Worm (Caenorhabditis elegans): ENCODE measurements around the gene mpz-6.

The mpz-6 gene

ce11 chrII:9374807-9375206, 32.1 kb downstream of the mpz-6 start, which contains the start of gene C06C3.12:
C06C3.12 (plus strand) TSS chrII:9375107.
- TF ChIP-seq nhr-10 (tag; optimal IDR thresholded peaks at IDR 0.05) (no peak), fos-1 (tag; optimal IDR thresholded peaks at IDR 0.05) (peak; percentile 24)

ce11 chrII:9372991-9373390, 33.9 kb downstream of the mpz-6 start, which contains the start of gene C06C3.4:
C06C3.4 (plus strand) TSS chrII:9373291.
- TF ChIP-seq alr-1 (tag; optimal IDR thresholded peaks at IDR 0.05) (no peak), mbf-1 (tag; optimal IDR thresholded peaks at IDR 0.05) (no peak), crh-2 (tag; optimal IDR thresholded peaks at IDR 0.05) (no peak), nhr-77 (tag; optimal IDR thresholded peaks at IDR 0.05) (no peak), zag-1 (tag; optimal IDR thresholded peaks at IDR 0.05) (no peak), ztf-1 (GFP tag; conservative IDR thresholded peaks at IDR 0.05) (no peak), ztf-4 (tag; optimal IDR thresholded peaks at IDR 0.05) (no peak), lin-11 (tag; optimal IDR thresholded peaks at IDR 0.05) (no peak)

- TF ChIP-seq R02D3.7 (tag; optimal IDR thresholded peaks at IDR 0.05): no peak
- TF ChIP-seq blmp-1 (tag; optimal IDR thresholded peaks at IDR 0.05; ENCODE audit: insufficient read depth): no peak
- no peak for TF ChIP-seq peb-1 (tag; optimal IDR thresholded peaks at IDR 0.05)
- TF ChIP-seq crh-2 (tag; optimal IDR thresholded peaks at IDR 0.05): no peak
- no peak for TF ChIP-seq elt-3 (tag; optimal IDR thresholded peaks at IDR 0.05)
- no peak for TF ChIP-seq elt-1 (tag; optimal IDR thresholded peaks at IDR 0.05)
- no peak for TF ChIP-seq lin-11 (tag; optimal IDR thresholded peaks at IDR 0.05)
- no peak for TF ChIP-seq unc-55 (GFP tag; optimal IDR thresholded peaks at IDR 0.05)
- no peak for TF ChIP-seq nhr-21 (tag; optimal IDR thresholded peaks at IDR 0.05)
- no peak for TF ChIP-seq sma-3 (GFP tag; optimal IDR thresholded peaks at IDR 0.05)
- no peak for TF ChIP-seq sma-9 (GFP tag; optimal IDR thresholded peaks at IDR 0.05)
- TF ChIP-seq sma-9 (tag; optimal IDR thresholded peaks at IDR 0.05): no peak
- no peak for TF ChIP-seq lsy-2 (tag; optimal IDR thresholded peaks at IDR 0.05)
- TF ChIP-seq nhr-129 (tag; optimal IDR thresholded peaks at IDR 0.05): no peak
Observed at ce11 chrII:9372393-9372792, 34.5 kb downstream of the mpz-6 start, which contains the start of gene C06C3.3. C06C3.3 (minus strand) TSS chrII:9372493.

ce11 chrII:9369394-9369793, 37.5 kb downstream of the mpz-6 start:
- TF ChIP-seq ztf-4 (tag; optimal IDR thresholded peaks at IDR 0.05): no peak

- TF ChIP-seq sma-3 (GFP tag; optimal IDR thresholded peaks at IDR 0.05) (no peak), lin-39 (tag; optimal IDR thresholded peaks at IDR 0.05) (no peak), lin-13 (GFP tag; optimal IDR thresholded peaks at IDR 0.05) (no peak), gmeb-1 (tag; optimal IDR thresholded peaks at IDR 0.05) (no peak), mab-5 (tag; optimal IDR thresholded peaks at IDR 0.05) (no peak), nhr-11 (tag; optimal IDR thresholded peaks at IDR 0.05) (no peak), aly-2 (tag; optimal IDR thresholded peaks at IDR 0.05) (no peak), ztf-4 (tag; optimal IDR thresholded peaks at IDR 0.05) (no peak), unc-62 (GFP tag; optimal IDR thresholded peaks at IDR 0.05) (no peak), alr-1 (tag; optimal IDR thresholded peaks at IDR 0.05) (no peak), egl-27 (tag; optimal IDR thresholded peaks at IDR 0.05) (no peak), R02D3.7 (tag; optimal IDR thresholded peaks at IDR 0.05) (no peak), fos-1 (tag; optimal IDR thresholded peaks at IDR 0.05) (no peak)
Observed at ce11 chrII:9362249-9362648, 44.7 kb downstream of the mpz-6 start.

- TF ChIP-seq nhr-11 (tag; optimal IDR thresholded peaks at IDR 0.05) (no peak), mbf-1 (tag; optimal IDR thresholded peaks at IDR 0.05) (no peak), nhr-23 (tag; optimal IDR thresholded peaks at IDR 0.05) (no peak), peb-1 (tag; optimal IDR thresholded peaks at IDR 0.05) (no peak), ztf-1 (GFP tag; conservative IDR thresholded peaks at IDR 0.05) (no peak), nhr-237 (tag; optimal IDR thresholded peaks at IDR 0.05) (no peak), skn-1 (tag; optimal IDR thresholded peaks at IDR 0.05) (no peak), nhr-129 (tag; optimal IDR thresholded peaks at IDR 0.05) (no peak), R02D3.7 (tag; optimal IDR thresholded peaks at IDR 0.05) (no peak), elt-3 (tag; optimal IDR thresholded peaks at IDR 0.05) (no peak), nhr-77 (tag; optimal IDR thresholded peaks at IDR 0.05) (no peak), aly-2 (tag; optimal IDR thresholded peaks at IDR 0.05) (no peak), unc-55 (GFP tag; optimal IDR thresholded peaks at IDR 0.05) (no peak), snpc-4 (tag; optimal IDR thresholded peaks at IDR 0.05) (no peak), gmeb-1 (tag; optimal IDR thresholded peaks at IDR 0.05) (no peak), ceh-16 (tag; optimal IDR thresholded peaks at IDR 0.05) (no peak), blmp-1 (tag; optimal IDR thresholded peaks at IDR 0.05; ENCODE audit: insufficient read depth) (no peak), dmd-4 (tag; optimal IDR thresholded peaks at IDR 0.05) (no peak)
Observed at ce11 chrII:9358230-9358629, 48.7 kb downstream of the mpz-6 start, which contains the start of gene mel-11. mel-11 (plus strand) TSS chrII:9358530.
